Worm (Caenorhabditis elegans): ENCODE measurements around the gene pdfr-1.

ce11 chrIII:6606022-6606467 is 45.8 kb downstream of the pdfr-1 start:
- TF ChIP-seq pha-4 (tag; optimal IDR thresholded peaks at IDR 0.05) (no peak), efl-1 (GFP tag; optimal IDR thresholded peaks at IDR 0.05) (peak; percentile 29), aptf-3 (GFP tag; IDR thresholded peaks at IDR 0.05) (0 out of 2 replicates have a peak, but pooled peaks have one; percentile 56), Y56A3A.18 (GFP tag; IDR thresholded peaks at IDR 0.05) (peak; percentile 88), akir-1 (GFP tag; optimal IDR thresholded peaks at IDR 0.05) (no peak), pbrm-1 (GFP tag; IDR thresholded peaks at IDR 0.05) (peak; percentile 74), ztf-18 (tag; optimal IDR thresholded peaks at IDR 0.05) (peak; percentile 51), madf-10 (tag; optimal IDR thresholded peaks at IDR 0.05) (peak; percentile 69), ama-1 (optimal IDR thresholded peaks at IDR 0.05) (peak; percentile 80), ama-1 (GFP tag; optimal IDR thresholded peaks at IDR 0.05) (peak in 1 of 2 experiments; percentile 52), dpl-1 (GFP tag; optimal IDR thresholded peaks at IDR 0.05) (peak; percentile 13), hmg-20 (GFP tag; IDR thresholded peaks at IDR 0.05) (no peak), ztf-6 (GFP tag; IDR thresholded peaks at IDR 0.05) (no peak)

Measured in whole organism, young adult.